Fruit fly (Drosophila melanogaster) whole organism, prepupa: ENCODE results near the gene CheB38a.

Experiments used
- Blimp-1 ChIP-seq: fragments of 200-800 bp; sonication (Bioruptor generic); optimal IDR thresholded peaks from 3 replicates; lab custom pipeline; 2017; ENCODE audit warnings: missing biosample characterization, missing genetic modification characterization, mild to moderate bottlenecking, moderate library complexity, missing genetic modification reagents
- CG10631 ChIP-seq: fragments of 200-800 bp; sonication (Bioruptor generic); optimal IDR thresholded peaks from 2 replicates; lab custom pipeline; 2016; ENCODE audit warnings: missing biosample characterization, missing genetic modification characterization
- CG10669 ChIP-seq: fragments of 200-800 bp; sonication (Bioruptor generic); optimal IDR thresholded peaks from 3 replicates; lab custom pipeline; 2018; ENCODE audit warnings: missing biosample characterization, mild to moderate bottlenecking, missing genetic modification characterization, moderate library complexity
- CG11294 ChIP-seq: fragments of 200-800 bp; sonication (Bioruptor generic); IDR thresholded peaks from 2 replicates; pipeline ENCODE4 v1.3.6; 2022; ENCODE audit warnings: missing biosample characterization, missing genetic modification characterization
- CG11762 ChIP-seq: fragments of 200-800 bp; sonication (Bioruptor generic); optimal IDR thresholded peaks from 3 replicates; lab custom pipeline; 2016; ENCODE audit warnings: missing biosample characterization, missing genetic modification characterization; ENCODE audit not compliant: insufficient read depth
- CG11902 ChIP-seq: fragments of 200-800 bp; sonication (Bioruptor generic); optimal IDR thresholded peaks from 3 replicates; lab custom pipeline; 2016; ENCODE audit warnings: missing biosample characterization, missing genetic modification characterization
- CG15336 ChIP-seq: fragments of 200-800 bp; sonication (Bioruptor generic); IDR thresholded peaks from 2 replicates; pipeline ENCODE4 v1.3.6; 2022; ENCODE audit warnings: missing biosample characterization, missing genetic modification characterization
- CG1621 ChIP-seq: fragments of 200-800 bp; sonication (Bioruptor generic); optimal IDR thresholded peaks from 3 replicates; lab custom pipeline; 2018; ENCODE audit warnings: missing biosample characterization, mild to moderate bottlenecking, missing genetic modification characterization
- CG3032 ChIP-seq: fragments of 200-800 bp; optimal IDR thresholded peaks from 2 replicates; lab custom pipeline; 2019; ENCODE audit warnings: missing biosample characterization, mild to moderate bottlenecking, missing genetic modification characterization, moderate library complexity
- CG32006 ChIP-seq: fragments of 200-800 bp; sonication (Bioruptor generic); optimal IDR thresholded peaks from 3 replicates; lab custom pipeline; 2017; ENCODE audit warnings: missing biosample characterization, mild to moderate bottlenecking, missing genetic modification characterization
- CG34406 ChIP-seq: fragments of 200-800 bp; sonication (Bioruptor generic); optimal IDR thresholded peaks from 3 replicates; lab custom pipeline; 2016; ENCODE audit warnings: missing biosample characterization, missing genetic modification characterization
- CG3919 ChIP-seq: fragments of 200-800 bp; sonication (Bioruptor generic); optimal IDR thresholded peaks from 3 replicates; lab custom pipeline; 2016; ENCODE audit warnings: missing biosample characterization, missing genetic modification characterization
- CG6276 ChIP-seq: fragments of 200-800 bp; sonication (Bioruptor generic); optimal IDR thresholded peaks from 2 replicates; lab custom pipeline; 2017; ENCODE audit warnings: missing biosample characterization, mild to moderate bottlenecking, missing genetic modification characterization
- CG6792 ChIP-seq: fragments of 200-800 bp; sonication (Bioruptor generic); optimal IDR thresholded peaks from 3 replicates; lab custom pipeline; 2016; ENCODE audit warnings: missing biosample characterization, missing genetic modification characterization
- CG6808 ChIP-seq: fragments of 200-800 bp; sonication (Bioruptor generic); optimal IDR thresholded peaks from 3 replicates; lab custom pipeline; 2017; ENCODE audit warnings: missing biosample characterization, missing genetic modification characterization, mild to moderate bottlenecking, moderate library complexity, missing genetic modification reagents
- CG6854 ChIP-seq: fragments of 200-800 bp; sonication (Bioruptor generic); optimal IDR thresholded peaks from 2 replicates; lab custom pipeline; 2017; ENCODE audit warnings: missing biosample characterization, mild to moderate bottlenecking, missing genetic modification characterization
- CG7368 ChIP-seq: fragments of 200-800 bp; sonication (Bioruptor generic); optimal IDR thresholded peaks from 3 replicates; lab custom pipeline; 2016; ENCODE audit warnings: missing biosample characterization, missing genetic modification characterization
- CG8119 ChIP-seq: fragments of 200-800 bp; sonication (Bioruptor generic); IDR thresholded peaks from 3 replicates; pipeline ENCODE4 v1.3.6; 2022; ENCODE audit warnings: missing biosample characterization, missing genetic modification characterization
- CG8632 ChIP-seq: fragments of 200-800 bp; sonication (Bioruptor generic); optimal IDR thresholded peaks from 3 replicates; lab custom pipeline; 2016; ENCODE audit warnings: missing biosample characterization, missing genetic modification characterization
- CG9139 ChIP-seq: fragments of 200-800 bp; sonication (Bioruptor generic); optimal IDR thresholded peaks from 3 replicates; lab custom pipeline; 2017; ENCODE audit warnings: missing biosample characterization, mild to moderate bottlenecking, missing genetic modification characterization
- Eip78C ChIP-seq: fragments of 200-800 bp; sonication (Bioruptor generic); peaks from one replicate; lab custom pipeline; 2016; ENCODE audit warnings: missing biosample characterization, missing genetic modification characterization
- Ets21C ChIP-seq: fragments of 200-800 bp; sonication (Bioruptor generic); optimal IDR thresholded peaks from 3 replicates; lab custom pipeline; 2016; ENCODE audit warnings: missing biosample characterization, missing genetic modification characterization
- Ets96B ChIP-seq: fragments of 200-800 bp; optimal IDR thresholded peaks from 2 replicates; lab custom pipeline; 2019; ENCODE audit warnings: missing biosample characterization, mild to moderate bottlenecking, missing genetic modification characterization, moderate library complexity
- Gug ChIP-seq: fragments of 200-800 bp; sonication (Bioruptor generic); IDR thresholded peaks from 2 replicates; pipeline ENCODE4 v1.3.6; 2022; ENCODE audit warnings: missing biosample characterization, missing genetic modification characterization
- Hr38 ChIP-seq: sonication (Bioruptor generic); optimal IDR thresholded peaks from 2 replicates; lab custom pipeline; 2016; ENCODE audit warnings: missing biosample characterization, missing genetic modification characterization
- Hr39 ChIP-seq: fragments of 200-800 bp; sonication (Bioruptor generic); optimal IDR thresholded peaks from 2 replicates; lab custom pipeline; 2016; ENCODE audit warnings: missing biosample characterization, missing genetic modification characterization
- Hr4 ChIP-seq: fragments of 200-800 bp; sonication (Bioruptor generic); optimal IDR thresholded peaks from 3 replicates; lab custom pipeline; 2016; ENCODE audit warnings: missing biosample characterization, missing genetic modification characterization
- Lpt ChIP-seq: fragments of 200-800 bp; sonication (Bioruptor generic); optimal IDR thresholded peaks from 3 replicates; lab custom pipeline; 2016; ENCODE audit warnings: missing biosample characterization, missing genetic modification characterization
- Met ChIP-seq: fragments of 200-800 bp; sonication (Bioruptor generic); optimal IDR thresholded peaks from 3 replicates; lab custom pipeline; 2016; ENCODE audit warnings: missing biosample characterization, missing genetic modification characterization
- OdsH ChIP-seq: fragments of 200-800 bp; sonication (Bioruptor generic); optimal IDR thresholded peaks from 3 replicates; lab custom pipeline; 2016; ENCODE audit warnings: missing biosample characterization, missing genetic modification characterization
- Smox ChIP-seq: fragments of 200-800 bp; sonication (Bioruptor generic); optimal IDR thresholded peaks from 3 replicates; lab custom pipeline; 2016; ENCODE audit warnings: missing biosample characterization, missing genetic modification characterization
- Sox102F ChIP-seq: fragments of 200-800 bp; sonication (Bioruptor generic); optimal IDR thresholded peaks from 2 replicates; lab custom pipeline; 2016; ENCODE audit warnings: missing biosample characterization, mild to moderate bottlenecking, missing genetic modification characterization
- Sox15 ChIP-seq: fragments of 200-800 bp; sonication (Bioruptor generic); optimal IDR thresholded peaks from 3 replicates; lab custom pipeline; 2016; ENCODE audit warnings: missing biosample characterization, missing genetic modification characterization
- achi ChIP-seq: fragments of 200-800 bp; sonication (Bioruptor generic); optimal IDR thresholded peaks from 3 replicates; lab custom pipeline; 2016; ENCODE audit warnings: missing biosample characterization, missing genetic modification characterization
- acj6 ChIP-seq: fragments of 200-800 bp; sonication (Bioruptor generic); optimal IDR thresholded peaks from 3 replicates; lab custom pipeline; 2016; ENCODE audit warnings: missing biosample characterization, missing genetic modification characterization
- dsx ChIP-seq: fragments of 200-800 bp; optimal IDR thresholded peaks from 3 replicates; lab custom pipeline; 2019; ENCODE audit warnings: missing biosample characterization, mild to moderate bottlenecking, missing genetic modification characterization, moderate library complexity; ENCODE audit not compliant: poor library complexity, severe bottlenecking
- eg ChIP-seq: fragments of 200-800 bp; sonication (Bioruptor generic); IDR thresholded peaks from 3 replicates; pipeline ENCODE4 v1.3.6; 2022; ENCODE audit warnings: missing biosample characterization, missing genetic modification characterization
- esn ChIP-seq: fragments of 200-800 bp; sonication (Bioruptor generic); optimal IDR thresholded peaks from 2 replicates; lab custom pipeline; 2016; ENCODE audit warnings: missing biosample characterization, mild to moderate bottlenecking, missing genetic modification characterization, moderate library complexity
- fd85E ChIP-seq: fragments of 200-800 bp; sonication (Bioruptor generic); optimal IDR thresholded peaks from 3 replicates; lab custom pipeline; 2016; ENCODE audit warnings: missing biosample characterization, missing genetic modification characterization
- salr ChIP-seq, 2 experiments: fragments of 200-800 bp; sonication (Bioruptor generic); optimal IDR thresholded peaks; 3 replicates each; lab custom pipeline; 2016 to 2018; ENCODE audit warnings: missing biosample characterization in 2 of 2, missing genetic modification characterization in 2 of 2, mild to moderate bottlenecking in 1 of 2
- spab ChIP-seq: fragments of 200-800 bp; sonication (Bioruptor generic); optimal IDR thresholded peaks from 2 replicates; lab custom pipeline; 2017; ENCODE audit warnings: missing biosample characterization, mild to moderate bottlenecking, missing genetic modification characterization, missing genetic modification reagents
- ss ChIP-seq, 2 experiments: fragments of 200-800 bp; sonication (Bioruptor generic); optimal IDR thresholded peaks; 2 replicates in 1 of 2; 3 replicates in 1 of 2; lab custom pipeline; 2017 to 2018; ENCODE audit warnings: mild to moderate bottlenecking in 2 of 2, missing biosample characterization in 2 of 2, missing genetic modification characterization in 2 of 2, moderate library complexity in 1 of 2
- svp ChIP-seq: fragments of 200-800 bp; sonication (Bioruptor generic); peaks from one replicate; lab custom pipeline; 2016; ENCODE audit warnings: missing biosample characterization, missing genetic modification characterization
- topi ChIP-seq: fragments of 200-800 bp; sonication (Bioruptor generic); optimal IDR thresholded peaks from 3 replicates; lab custom pipeline; 2016; ENCODE audit warnings: missing biosample characterization, missing genetic modification characterization
- vri ChIP-seq: fragments of 200-800 bp; sonication (Bioruptor generic); optimal IDR thresholded peaks from 3 replicates; lab custom pipeline; 2016; ENCODE audit warnings: missing biosample characterization, mild to moderate bottlenecking, missing genetic modification characterization

CheB38a gene

dm6 chr2L:20822025-20822371 lies 3.7 kb upstream of the CheB38a start (continued):
- TF ChIP-seq CG8119 (GFP tag; lab: Robert Waterston, UW) (no peak), topi (GFP tag; lab: Kevin White, UChicago) (peak; percentile 25), svp (GFP tag; lab: Kevin White, UChicago) (peak; percentile 84), CG7368 (GFP tag; lab: Kevin White, UChicago) (no peak), Ets21C (no peak), Ets96B (tag; lab: Kevin White, UChicago) (no peak), CG11902 (GFP tag; lab: Kevin White, UChicago) (no peak), achi (GFP tag; lab: Kevin White, UChicago) (peak; percentile 11), salr (GFP tag; optimal IDR thresholded peaks at IDR 0.05; lab: Kevin White, UChicago) (no peak), CG3919 (GFP tag; lab: Kevin White, UChicago) (no peak), spab (GFP tag; lab: Kevin White, UChicago) (no peak), OdsH (GFP tag; lab: Kevin White, UChicago) (no peak), Hr39 (GFP tag; lab: Kevin White, UChicago) (peak; percentile 38), fd85E (GFP tag; lab: Kevin White, UChicago) (no peak), CG6854 (peak; percentile 38), Hr4 (GFP tag; lab: Kevin White, UChicago) (no peak), Hr38 (no peak), CG3032 (tag; lab: Kevin White, UChicago) (no peak), CG11762 (GFP tag; lab: Kevin White, UChicago) (no peak), Sox15 (GFP tag; lab: Kevin White, UChicago) (no peak), CG1621 (no peak), CG10631 (GFP tag; lab: Kevin White, UChicago) (no peak), Met (GFP tag; lab: Kevin White, UChicago) (peak; percentile 14), Lpt (no peak), CG15336 (GFP tag; lab: Robert Waterston, UW) (no peak), CG32006 (GFP tag; lab: Kevin White, UChicago) (no peak), esn (GFP tag; lab: Kevin White, UChicago) (peak; percentile 25), CG6808 (no peak), CG6276 (GFP tag; lab: Kevin White, UChicago) (no peak), Sox102F (GFP tag; lab: Kevin White, UChicago) (no peak), Blimp-1 (GFP tag; lab: Kevin White, UChicago) (no peak), CG8632 (GFP tag; lab: Kevin White, UChicago) (no peak), CG11294 (GFP tag; lab: Robert Waterston, UW) (0 out of 2 replicates have a peak, but pooled peaks have one; percentile 12), CG9139 (GFP tag; lab: Kevin White, UChicago) (no peak), Eip78C (GFP tag; lab: Kevin White, UChicago) (no peak)

DNA sequence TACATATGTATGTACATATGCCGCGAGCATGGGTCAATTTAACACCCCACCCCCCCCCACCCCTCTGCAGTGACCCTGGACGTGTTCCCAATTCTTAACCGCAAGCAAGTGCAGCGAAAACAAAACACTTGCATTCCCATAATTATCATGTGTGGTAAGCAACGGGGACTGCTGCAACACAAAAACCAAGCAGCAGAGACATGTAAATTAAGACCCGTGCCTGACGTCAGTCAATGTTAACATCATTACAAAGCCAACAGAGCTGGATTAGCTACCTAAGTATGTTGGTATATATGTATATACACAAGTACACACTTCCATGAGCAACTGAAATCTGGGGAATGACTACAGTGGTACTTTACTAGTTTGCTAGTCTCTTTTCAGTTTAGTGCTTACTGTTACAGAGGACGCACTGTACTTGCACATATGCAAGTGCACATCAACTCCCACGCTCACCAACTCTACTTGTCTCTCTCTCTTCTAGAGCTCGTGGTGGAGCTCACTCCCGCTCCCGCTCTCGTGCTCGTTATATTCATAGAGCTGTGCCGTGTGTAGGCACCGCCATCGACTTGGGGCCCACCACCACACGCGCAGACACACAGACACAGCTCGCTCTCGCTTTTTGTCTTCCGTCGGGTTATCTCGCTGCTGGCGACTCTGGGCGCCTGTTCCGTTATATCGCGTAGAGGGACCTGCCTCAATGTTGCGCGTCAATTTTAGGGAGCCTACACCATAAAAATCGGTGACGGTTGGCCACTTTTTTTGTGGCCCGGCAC lies 3.1 kb upstream of the CheB38a start:
- TF ChIP-seq eg (peak; percentile 84), vri (GFP tag; lab: Kevin White, UChicago) (peak; percentile 17), CG11762 (GFP tag; lab: Kevin White, UChicago) (peak; percentile 37), CG8119 (GFP tag; lab: Robert Waterston, UW) (peak; percentile 76; the same call in 2 of the 3 replicates), CG32006 (GFP tag; lab: Kevin White, UChicago) (no peak), CG10669 (GFP tag; lab: Kevin White, UChicago) (peak; percentile 41), Lpt (peak; percentile 14), acj6 (no peak), Hr4 (GFP tag; lab: Kevin White, UChicago) (peak; percentile 4), Smox (GFP tag; lab: Kevin White, UChicago) (no peak), Met (GFP tag; lab: Kevin White, UChicago) (no peak), CG6276 (GFP tag; lab: Kevin White, UChicago) (peak; percentile 24), CG3032 (tag; lab: Kevin White, UChicago) (peak; percentile 20), CG15336 (GFP tag; lab: Robert Waterston, UW) (peak; percentile 75; the same call in 1 of the 2 replicates), Eip78C (GFP tag; lab: Kevin White, UChicago) (peak; percentile 73), dsx (GFP tag; lab: Kevin White, UChicago) (peak; percentile 89), spab (GFP tag; lab: Kevin White, UChicago) (peak; percentile 47), Sox102F (GFP tag; lab: Kevin White, UChicago) (no peak), CG11294 (GFP tag; lab: Robert Waterston, UW) (peak; percentile 59), ss (GFP tag; optimal IDR thresholded peaks at IDR 0.05; lab: Kevin White, UChicago) (peak in 1 of 2 experiments; percentile 46), fd85E (GFP tag; lab: Kevin White, UChicago) (peak; percentile 31), Blimp-1 (GFP tag; lab: Kevin White, UChicago) (peak; percentile 40), Hr39 (GFP tag; lab: Kevin White, UChicago) (no peak), CG34406 (GFP tag; lab: Kevin White, UChicago) (no peak), CG10631 (GFP tag; lab: Kevin White, UChicago) (no peak), Ets21C (no peak), CG6792 (no peak), Gug (peak; percentile 37; the same call in 1 of the 2 replicates), CG6808 (peak; percentile 40)
